Worm (Caenorhabditis elegans) whole organism, late embryonic: Measurements from ENCODE around the gene T01G5.7.

Experiments
- C08G9.2 ChIP-seq: sonication (generic microtip); optimal IDR thresholded peaks from 2 replicates; lab custom pipeline; 2016; ENCODE audit warnings: mild to moderate bottlenecking, missing genetic modification characterization, moderate library complexity, missing compliant biosample characterization
- F13H6.1 ChIP-seq: sonication (generic microtip); optimal IDR thresholded peaks from 2 replicates; lab custom pipeline; 2016; ENCODE audit warnings: missing genetic modification characterization, missing compliant biosample characterization
- K02D7.2 ChIP-seq: sonication (generic microtip); optimal IDR thresholded peaks from 2 replicates; lab custom pipeline; 2017; ENCODE audit warnings: mild to moderate bottlenecking, missing genetic modification characterization, missing compliant biosample characterization
- K09A11.1 ChIP-seq: sonication (generic microtip); optimal IDR thresholded peaks from 2 replicates; lab custom pipeline; 2017; ENCODE audit warnings: antibody characterized with exemption, mild to moderate bottlenecking, missing genetic modification characterization, missing compliant biosample characterization; ENCODE audit not compliant: insufficient read depth
- T23F11.4 ChIP-seq: fragments of 200-800 bp; sonication (Bioruptor generic); optimal IDR thresholded peaks from 2 replicates; lab custom pipeline; 2018; ENCODE audit warnings: mild to moderate bottlenecking, missing genetic modification characterization, missing compliant biosample characterization
- Y22D7AL.16 ChIP-seq: sonication (generic microtip); optimal IDR thresholded peaks from 2 replicates; lab custom pipeline; 2016; ENCODE audit warnings: missing genetic modification characterization, missing compliant biosample characterization
- ceh-22 ChIP-seq: sonication (generic microtip); optimal IDR thresholded peaks from 2 replicates; lab custom pipeline; 2017; ENCODE audit warnings: missing biosample characterization, missing genetic modification characterization
- ceh-24 ChIP-seq: sonication (generic microtip); optimal IDR thresholded peaks from 2 replicates; lab custom pipeline; 2016; ENCODE audit warnings: mild to moderate bottlenecking, missing genetic modification characterization, missing compliant biosample characterization
- ceh-30 ChIP-seq: fragments of 150-350 bp; optimal IDR thresholded peaks from 2 replicates; lab custom pipeline; 2014; ENCODE audit warnings: missing biosample characterization, missing genetic modification characterization
- ceh-45 ChIP-seq: fragments of 200-800 bp; sonication (Bioruptor generic); IDR thresholded peaks from 2 replicates; pipeline ENCODE4 v1.3.6; 2022; ENCODE audit warnings: missing genetic modification reagents, missing genetic modification characterization, missing compliant biosample characterization
- ceh-6 ChIP-seq: fragments of 200-800 bp; sonication (Bioruptor generic); optimal IDR thresholded peaks from 2 replicates; lab custom pipeline; 2018; ENCODE audit warnings: mild to moderate bottlenecking, missing genetic modification characterization, missing compliant biosample characterization
- dmd-4 ChIP-seq: sonication (generic microtip); optimal IDR thresholded peaks from 2 replicates; lab custom pipeline; 2016; ENCODE audit warnings: borderline replicate concordance, missing genetic modification characterization, missing compliant biosample characterization
- dve-1 ChIP-seq: sonication (generic microtip); optimal IDR thresholded peaks from 2 replicates; lab custom pipeline; 2017; ENCODE audit warnings: antibody characterized with exemption, mild to moderate bottlenecking, missing genetic modification characterization, missing compliant biosample characterization
- ets-4 ChIP-seq: sonication (generic microtip); optimal IDR thresholded peaks from 2 replicates; lab custom pipeline; 2016; ENCODE audit warnings: missing genetic modification characterization, missing compliant biosample characterization
- fkh-6 ChIP-seq: sonication (generic microtip); optimal IDR thresholded peaks from 2 replicates; lab custom pipeline; 2016; ENCODE audit warnings: missing genetic modification characterization, missing compliant biosample characterization
- hlh-30 ChIP-seq: sonication (generic microtip); optimal IDR thresholded peaks from 2 replicates; lab custom pipeline; 2017; ENCODE audit warnings: antibody characterized with exemption, missing genetic modification characterization, missing compliant biosample characterization; ENCODE audit not compliant: insufficient read depth
- hlh-6 ChIP-seq: sonication (generic microtip); optimal IDR thresholded peaks from 2 replicates; lab custom pipeline; 2016; ENCODE audit warnings: missing genotype, missing genetic modification characterization, missing compliant biosample characterization
- madf-2 ChIP-seq: sonication (generic microtip); optimal IDR thresholded peaks from 2 replicates; lab custom pipeline; 2017; ENCODE audit warnings: missing genetic modification characterization, missing compliant biosample characterization
- nhr-11 ChIP-seq: fragments of 150-350 bp; optimal IDR thresholded peaks from 2 replicates; lab custom pipeline; 2014; ENCODE audit warnings: missing biosample characterization, missing genetic modification characterization
- odd-2 ChIP-seq: sonication (generic microtip); optimal IDR thresholded peaks from 2 replicates; lab custom pipeline; 2017; ENCODE audit warnings: antibody characterized with exemption, mild to moderate bottlenecking, missing genetic modification characterization, missing compliant biosample characterization
- pha-2 ChIP-seq: sonication (generic microtip); optimal IDR thresholded peaks from 2 replicates; lab custom pipeline; 2017; ENCODE audit warnings: mild to moderate bottlenecking, missing genetic modification characterization, missing compliant biosample characterization
- pros-1 ChIP-seq: fragments of 150-350 bp; optimal IDR thresholded peaks from 2 replicates; lab custom pipeline; 2014; ENCODE audit warnings: missing biosample characterization, missing genetic modification reagents, missing genetic modification characterization
- ref-2 ChIP-seq: sonication (generic microtip); optimal IDR thresholded peaks from 2 replicates; lab custom pipeline; 2016; ENCODE audit warnings: missing genetic modification characterization, missing compliant biosample characterization
- rnt-1 ChIP-seq: sonication (generic microtip); optimal IDR thresholded peaks from 2 replicates; lab custom pipeline; 2016; ENCODE audit warnings: missing genetic modification characterization, missing compliant biosample characterization
- sdc-2 ChIP-seq: sonication (generic microtip); optimal IDR thresholded peaks from 2 replicates; lab custom pipeline; 2016; ENCODE audit warnings: missing genotype, missing genetic modification characterization, missing compliant biosample characterization
- sox-2 ChIP-seq: fragments of 200-800 bp; sonication (Bioruptor generic); IDR thresholded peaks from 2 replicates; pipeline ENCODE4 v1.3.6; 2022; ENCODE audit warnings: missing genetic modification reagents, missing genetic modification characterization, missing compliant biosample characterization
- tbx-7 ChIP-seq: sonication (generic microtip); optimal IDR thresholded peaks from 2 replicates; lab custom pipeline; 2016; ENCODE audit warnings: missing genotype, missing genetic modification characterization, missing compliant biosample characterization
- ttx-3 ChIP-seq: sonication (generic microtip); optimal IDR thresholded peaks from 2 replicates; lab custom pipeline; 2016; ENCODE audit warnings: missing genetic modification reagents, missing genetic modification characterization, missing compliant biosample characterization
- unc-3 ChIP-seq, 2 experiments: fragments of 200-800 bp in 1 of 2; sonication (Bioruptor generic) in 1 of 2; sonication (generic microtip) in 1 of 2; conservative IDR thresholded peaks in 1 of 2; optimal IDR thresholded peaks in 1 of 2; 2 replicates each; pipeline versions ENCODE4 v1.3.6 to Lab custom; 2016 to 2022; ENCODE audit warnings: missing compliant biosample characterization in 2 of 2, missing genetic modification characterization in 2 of 2, missing genetic modification reagents in 1 of 2
- unc-42 ChIP-seq: sonication (generic microtip); optimal IDR thresholded peaks from 2 replicates; lab custom pipeline; 2016; ENCODE audit warnings: missing genotype, missing genetic modification characterization, missing compliant biosample characterization
- unc-86 ChIP-seq: sonication (generic microtip); optimal IDR thresholded peaks from 2 replicates; lab custom pipeline; 2016; ENCODE audit warnings: missing genetic modification characterization, missing compliant biosample characterization

Gene T01G5.7

ce11 chrV:15156504-15156903, 44.7 kb downstream of the T01G5.7 start:
- no peak for TF ChIP-seq ttx-3 (tag; lab: Kevin White, UChicago)
- TF ChIP-seq ceh-22 (tag; lab: Kevin White, UChicago), result no peak
- TF ChIP-seq pros-1 (tag; lab: Kevin White, UChicago), result no peak
- TF ChIP-seq ceh-45, result no peak
- no peak for TF ChIP-seq dmd-4

ce11 chrV:15158691-15159090, 46.9 kb downstream of the T01G5.7 start, which contains the start of gene str-45:
Gene str-45, plus strand, starts transcription at chrV:15158991.
- TF ChIP-seq Y22D7AL.16 (tag; lab: Kevin White, UChicago) (no peak), rnt-1 (no peak), nhr-11 (no peak), madf-2 (no peak), dve-1 (no peak), T23F11.4 (GFP tag; lab: Kevin White, UChicago) (no peak), tbx-7 (tag; lab: Kevin White, UChicago) (no peak), unc-3 (GFP tag; conservative IDR thresholded peaks at IDR 0.05; lab: Robert Waterston, UW) (no peak), unc-3 (tag; optimal IDR thresholded peaks at IDR 0.05; lab: Kevin White, UChicago) (no peak), unc-42 (no peak), fkh-6 (tag; lab: Kevin White, UChicago) (no peak), ets-4 (tag; lab: Kevin White, UChicago) (no peak), K02D7.2 (tag; lab: Kevin White, UChicago) (no peak), ceh-6 (no peak), dmd-4 (no peak), odd-2 (tag; lab: Kevin White, UChicago) (no peak), ceh-30 (tag; lab: Kevin White, UChicago) (no peak), F13H6.1 (no peak), unc-86 (tag; lab: Kevin White, UChicago) (no peak)
- TF ChIP-seq, all 69 proteins: peak for 0

ce11 chrV:15162697-15163096, 50.9 kb downstream of the T01G5.7 start, which contains the start of gene srz-11:
Gene srz-11, plus strand, starts transcription at chrV:15163082.
- no peak for TF ChIP-seq T23F11.4 (GFP tag; lab: Kevin White, UChicago)
- no peak for TF ChIP-seq rnt-1
- no peak for TF ChIP-seq pha-2
- TF ChIP-seq hlh-30 (tag; lab: Kevin White, UChicago), result no peak
- TF ChIP-seq C08G9.2, result no peak
- TF ChIP-seq odd-2 (tag; lab: Kevin White, UChicago), result no peak
- TF ChIP-seq hlh-6, result no peak
- no peak for TF ChIP-seq ceh-24 (tag; lab: Kevin White, UChicago)
- no peak for TF ChIP-seq fkh-6 (tag; lab: Kevin White, UChicago)
- TF ChIP-seq K09A11.1 (tag; lab: Kevin White, UChicago), result no peak
- TF ChIP-seq sox-2, result no peak
- TF ChIP-seq ref-2 (tag; lab: Kevin White, UChicago), result no peak
- TF ChIP-seq ttx-3 (tag; lab: Kevin White, UChicago), result no peak
- TF ChIP-seq sdc-2 (tag; lab: Kevin White, UChicago), result no peak
